Fruit fly (Drosophila melanogaster) whole organism, pupa: Measurements from ENCODE around the gene CG32081.

Experiments used
- CG12605 ChIP-seq: fragments of 200-800 bp; sonication (Bioruptor generic); IDR thresholded peaks from 2 replicates; pipeline ENCODE4 v1.3.6; 2022; ENCODE audit warnings: missing biosample characterization, missing genetic modification characterization
- CG13204 ChIP-seq: fragments of 200-800 bp; sonication (Bioruptor generic); optimal IDR thresholded peaks from 2 replicates; lab custom pipeline; 2018; ENCODE audit warnings: missing biosample characterization, mild to moderate bottlenecking, missing genetic modification characterization, moderate library complexity
- CG17806 ChIP-seq: fragments of 200-800 bp; sonication (Bioruptor generic); optimal IDR thresholded peaks from 2 replicates; lab custom pipeline; 2018; ENCODE audit warnings: missing biosample characterization, mild to moderate bottlenecking, missing genetic modification characterization, moderate library complexity
- CG32121 ChIP-seq: fragments of 200-800 bp; sonication (Bioruptor generic); IDR thresholded peaks from 2 replicates; pipeline ENCODE4 v1.3.6; 2022; ENCODE audit warnings: missing biosample characterization, missing genetic modification characterization
- CG34367 ChIP-seq: fragments of 200-800 bp; sonication (Bioruptor generic); optimal IDR thresholded peaks from 2 replicates; lab custom pipeline; 2018; ENCODE audit warnings: missing biosample characterization, mild to moderate bottlenecking, missing genetic modification characterization
- CG4496 ChIP-seq: fragments of 200-800 bp; sonication (Bioruptor generic); IDR thresholded peaks from 3 replicates; pipeline ENCODE4 v1.3.6; 2022; ENCODE audit warnings: missing biosample characterization, missing genetic modification characterization
- CG8159 ChIP-seq: fragments of 200-800 bp; sonication (Bioruptor generic); optimal IDR thresholded peaks from 3 replicates; lab custom pipeline; 2018; ENCODE audit warnings: missing biosample characterization, mild to moderate bottlenecking, missing genetic modification characterization, moderate library complexity
- EcR ChIP-seq: fragments of 200-800 bp; sonication (Bioruptor generic); optimal IDR thresholded peaks from 3 replicates; lab custom pipeline; 2019; ENCODE audit warnings: missing biosample characterization, missing genetic modification characterization, mild to moderate bottlenecking, moderate library complexity, missing genetic modification reagents
- Pif1B ChIP-seq: fragments of 200-800 bp; sonication (Bioruptor generic); optimal IDR thresholded peaks from 3 replicates; lab custom pipeline; 2016; ENCODE audit warnings: missing biosample characterization, missing genetic modification characterization
- fd96Ca ChIP-seq: fragments of 200-800 bp; sonication (Bioruptor generic); IDR thresholded peaks from 3 replicates; pipeline ENCODE4 v1.3.6; 2022; ENCODE audit warnings: missing biosample characterization, missing genetic modification characterization

- TF ChIP-seq fd96Ca (GFP tag; lab: Robert Waterston, UW) = no peak
- no peak for TF ChIP-seq Pif1B
- TF ChIP-seq CG13204 = no peak
- no peak for TF ChIP-seq CG34367
- no peak for TF ChIP-seq CG8159 (tag; lab: Kevin White, UChicago)
- TF ChIP-seq CG17806 (tag; lab: Kevin White, UChicago) = no peak
- no peak for TF ChIP-seq EcR (GFP tag; lab: Kevin White, UChicago)
- TF ChIP-seq CG32121 (GFP tag; lab: Robert Waterston, UW) = no peak
- TF ChIP-seq CG4496 (GFP tag; lab: Robert Waterston, UW) = no peak
- TF ChIP-seq CG12605 (GFP tag; lab: Robert Waterston, UW) = no peak
These were observed 42.4 kb downstream of the CG32081 start, which contains the start of gene CG6310 for dm6 chr3L:11069764-11070163.
